Fruit fly (Drosophila melanogaster) whole organism, embryonic: ENCODE data around the gene Cenp-C.

Experiments used
- Aef1 ChIP-seq: fragments of 200-800 bp; sonication (Bioruptor generic); IDR thresholded peaks from 3 replicates; pipeline ENCODE4 v1.3.6; 2022; ENCODE audit warnings: missing biosample characterization, missing genetic modification characterization
- CG10366 ChIP-seq: fragments of 200-800 bp; sonication (Bioruptor generic); IDR thresholded peaks from 2 replicates; pipeline ENCODE4 v1.3.6; 2022; ENCODE audit warnings: missing biosample characterization, missing genetic modification characterization
- CG10462 ChIP-seq: fragments of 200-800 bp; sonication (Bioruptor generic); optimal IDR thresholded peaks from 2 replicates; lab custom pipeline; 2016; ENCODE audit warnings: missing biosample characterization, missing genetic modification characterization
- CG11247 ChIP-seq: fragments of 200-800 bp; sonication (Bioruptor generic); IDR thresholded peaks from 2 replicates; pipeline ENCODE4 v1.3.6; 2022; ENCODE audit warnings: missing biosample characterization, missing genetic modification characterization
- CG11504 ChIP-seq: fragments of 200-800 bp; sonication (Bioruptor generic); optimal IDR thresholded peaks from 3 replicates; lab custom pipeline; 2019; ENCODE audit warnings: missing biosample characterization, mild to moderate bottlenecking, missing genetic modification characterization, moderate library complexity
- CG12071 ChIP-seq: fragments of 200-800 bp; sonication (Bioruptor generic); optimal IDR thresholded peaks from 3 replicates; lab custom pipeline; 2018; ENCODE audit warnings: missing biosample characterization, mild to moderate bottlenecking, missing genetic modification characterization
- CG14441 ChIP-seq: fragments of 200-800 bp; sonication (Bioruptor generic); IDR thresholded peaks from 2 replicates; pipeline ENCODE4 v1.3.6; 2022; ENCODE audit warnings: missing biosample characterization, missing genetic modification characterization
- CG14667 ChIP-seq: fragments of 200-800 bp; sonication (Bioruptor generic); IDR thresholded peaks from 2 replicates; pipeline ENCODE4 v1.3.6; 2022; ENCODE audit warnings: missing biosample characterization, missing genetic modification characterization
- CG15011 ChIP-seq: fragments of 200-800 bp; sonication (Bioruptor generic); optimal IDR thresholded peaks from 3 replicates; lab custom pipeline; 2018; ENCODE audit warnings: missing biosample characterization, mild to moderate bottlenecking, missing genetic modification characterization
- CG17568 ChIP-seq: fragments of 200-800 bp; sonication (Bioruptor generic); optimal IDR thresholded peaks from 2 replicates; lab custom pipeline; 2018; ENCODE audit warnings: missing biosample characterization, mild to moderate bottlenecking, missing genetic modification characterization, moderate library complexity
- CG18011 ChIP-seq: fragments of 200-800 bp; sonication (Bioruptor generic); optimal IDR thresholded peaks from 2 replicates; lab custom pipeline; 2017; ENCODE audit warnings: missing biosample characterization, missing genetic modification characterization, mild to moderate bottlenecking, moderate library complexity, missing genotype
- CG18599 ChIP-seq: fragments of 200-800 bp; sonication (Bioruptor generic); optimal IDR thresholded peaks from 3 replicates; lab custom pipeline; 2017; ENCODE audit warnings: missing biosample characterization, missing genetic modification characterization, mild to moderate bottlenecking, moderate library complexity, missing genetic modification reagents
- CG2116 ChIP-seq: fragments of 200-800 bp; sonication (Bioruptor generic); optimal IDR thresholded peaks from 3 replicates; lab custom pipeline; 2018; ENCODE audit warnings: missing biosample characterization, mild to moderate bottlenecking, missing genetic modification characterization
- CG2202 ChIP-seq: fragments of 200-800 bp; sonication (Bioruptor generic); optimal IDR thresholded peaks from 2 replicates; lab custom pipeline; 2018; ENCODE audit warnings: missing biosample characterization, mild to moderate bottlenecking, missing genetic modification characterization
- CG2889 ChIP-seq: fragments of 200-800 bp; sonication (Bioruptor generic); IDR thresholded peaks from 3 replicates; pipeline ENCODE4 v1.3.6; 2022; ENCODE audit warnings: missing biosample characterization, missing genetic modification characterization
- CG3065 ChIP-seq: fragments of 200-800 bp; sonication (Bioruptor generic); optimal IDR thresholded peaks from 2 replicates; lab custom pipeline; 2016; ENCODE audit warnings: missing biosample characterization, missing genetic modification characterization
- CG31224 ChIP-seq: fragments of 200-800 bp; sonication (Bioruptor generic); IDR thresholded peaks from 2 replicates; pipeline ENCODE4 v1.3.6; 2022; ENCODE audit warnings: missing biosample characterization, missing genetic modification characterization
- CG3847 ChIP-seq: fragments of 200-800 bp; sonication (Bioruptor generic); IDR thresholded peaks from 2 replicates; pipeline ENCODE4 v1.3.6; 2022; ENCODE audit warnings: missing biosample characterization, missing genetic modification characterization
- CG4424 ChIP-seq: fragments of 200-800 bp; sonication (Bioruptor generic); optimal IDR thresholded peaks from 3 replicates; lab custom pipeline; 2016; ENCODE audit warnings: missing biosample characterization, missing genetic modification characterization
- CG5180 ChIP-seq: fragments of 200-800 bp; sonication (Bioruptor generic); optimal IDR thresholded peaks from 3 replicates; lab custom pipeline; 2017; ENCODE audit warnings: missing biosample characterization, missing genetic modification characterization, mild to moderate bottlenecking, moderate library complexity, missing genetic modification reagents
- CG6813 ChIP-seq: fragments of 200-800 bp; sonication (Bioruptor generic); optimal IDR thresholded peaks from 2 replicates; lab custom pipeline; 2017; ENCODE audit warnings: missing biosample characterization, missing genetic modification characterization, mild to moderate bottlenecking, moderate library complexity, missing genetic modification reagents
- CG7372 ChIP-seq: fragments of 200-800 bp; sonication (Bioruptor generic); IDR thresholded peaks from 2 replicates; pipeline ENCODE4 v1.3.6; 2022; ENCODE audit warnings: missing biosample characterization, missing genetic modification characterization
- CG7963 ChIP-seq: fragments of 200-800 bp; sonication (Bioruptor generic); IDR thresholded peaks from 3 replicates; pipeline ENCODE4 v1.3.6; 2022; ENCODE audit warnings: missing biosample characterization, missing genetic modification characterization; ENCODE audit not compliant: partially characterized antibody
- CG9437 ChIP-seq: fragments of 200-800 bp; sonication (Bioruptor generic); optimal IDR thresholded peaks from 2 replicates; lab custom pipeline; 2018; ENCODE audit warnings: missing biosample characterization, mild to moderate bottlenecking, missing genetic modification characterization
- CG9932 ChIP-seq: fragments of 200-800 bp; sonication (Bioruptor generic); IDR thresholded peaks from 2 replicates; pipeline ENCODE4 v1.3.6; 2022; ENCODE audit warnings: missing biosample characterization, missing genetic modification characterization
- CoRest ChIP-seq: fragments of 200-800 bp; sonication (Bioruptor generic); optimal IDR thresholded peaks from 3 replicates; lab custom pipeline; 2018; ENCODE audit warnings: missing biosample characterization, mild to moderate bottlenecking, missing genetic modification characterization, moderate library complexity
- Eip74EF ChIP-seq, 2 experiments: fragments of 200-800 bp in 1 of 2; fragments of >200 bp in 1 of 2; sonication (Bioruptor generic) in 1 of 2; optimal IDR thresholded peaks; 2 replicates each; lab custom pipeline; 2017 to 2019; ENCODE audit warnings: missing biosample characterization in 2 of 2, missing genetic modification characterization in 2 of 2, mild to moderate bottlenecking in 1 of 2, moderate library complexity in 1 of 2
- Gug ChIP-seq: fragments of 200-800 bp; sonication (Bioruptor generic); IDR thresholded peaks from 4 replicates; pipeline ENCODE4 v1.3.6; 2022; ENCODE audit warnings: missing biosample characterization, missing genetic modification characterization
- Poxn ChIP-seq: fragments of 200-800 bp; sonication (Bioruptor generic); IDR thresholded peaks from 2 replicates; pipeline ENCODE4 v1.3.6; 2022; ENCODE audit warnings: missing biosample characterization, missing genetic modification characterization
- Trl ChIP-seq, 3 experiments: fragments of >200 bp in 2 of 3; fragments of 200-800 bp in 1 of 3; sonication (Bioruptor generic) in 1 of 3; optimal IDR thresholded peaks; 2 replicates in 1 of 3; 3 replicates in 2 of 3; lab custom pipeline; 2016 to 2017; ENCODE audit warnings: missing biosample characterization in 1 of 3, missing genetic modification characterization in 1 of 3
- ase ChIP-seq: fragments of 200-800 bp; sonication (Bioruptor generic); IDR thresholded peaks from 3 replicates; pipeline ENCODE4 v1.3.6; 2022; ENCODE audit warnings: missing biosample characterization, missing genetic modification characterization
- gfzf ChIP-seq: fragments of 200-800 bp; sonication (Bioruptor generic); optimal IDR thresholded peaks from 2 replicates; lab custom pipeline; 2016; ENCODE audit warnings: missing biosample characterization, mild to moderate bottlenecking, missing genetic modification characterization, moderate library complexity
- hkb ChIP-seq, 2 experiments: fragments of 200-800 bp in 1 of 2; fragments of >200 bp in 1 of 2; sonication (Bioruptor generic) in 1 of 2; IDR thresholded peaks in 1 of 2; optimal IDR thresholded peaks in 1 of 2; 2 replicates each; pipeline versions ENCODE4 v1.3.6 to Lab custom; 2017 to 2022; ENCODE audit warnings: missing biosample characterization in 1 of 2, missing genetic modification characterization in 1 of 2
- insv ChIP-seq, 2 experiments: fragments of 200-800 bp; sonication (Bioruptor generic); optimal IDR thresholded peaks; 3 replicates each; lab custom pipeline; 2016 to 2018; ENCODE audit warnings: missing biosample characterization in 2 of 2, missing genetic modification characterization in 2 of 2
- knrl ChIP-seq: fragments of 200-800 bp; sonication (Bioruptor generic); IDR thresholded peaks from 3 replicates; pipeline ENCODE4 v1.3.6; 2022; ENCODE audit warnings: missing biosample characterization, missing genetic modification characterization; ENCODE audit not compliant: partially characterized antibody
- mirr ChIP-seq: fragments of 200-800 bp; sonication (Bioruptor generic); optimal IDR thresholded peaks from 3 replicates; lab custom pipeline; 2018; ENCODE audit warnings: missing biosample characterization, mild to moderate bottlenecking, missing genetic modification characterization
- otp ChIP-seq: fragments of 200-800 bp; sonication (Bioruptor generic); IDR thresholded peaks from 3 replicates; pipeline ENCODE4, ENCODE4 v1.3.6; 2022; ENCODE audit warnings: missing biosample characterization, missing genetic modification characterization
- pan ChIP-seq, 4 experiments: fragments of >200 bp in 3 of 4; fragments of 200-800 bp in 1 of 4; sonication (Bioruptor generic) in 1 of 4; optimal IDR thresholded peaks in 3 of 4; IDR thresholded peaks in 1 of 4; 2 replicates each; pipeline versions ENCODE4 v1.3.6 to Lab custom; 2017 to 2022; ENCODE audit warnings: missing biosample characterization in 2 of 4, missing genetic modification characterization in 2 of 4, mixed read lengths in 1 of 4
- peb ChIP-seq: fragments of 200-800 bp; sonication (Bioruptor generic); IDR thresholded peaks from 2 replicates; pipeline ENCODE4 v1.3.6; 2022; ENCODE audit warnings: missing biosample characterization, missing genetic modification characterization
- pros ChIP-seq: fragments of 200-800 bp; sonication (Bioruptor generic); optimal IDR thresholded peaks from 3 replicates; lab custom pipeline; 2019; ENCODE audit warnings: missing biosample characterization, mild to moderate bottlenecking, missing genetic modification characterization, moderate library complexity
- ranshi ChIP-seq: fragments of 200-800 bp; sonication (Bioruptor generic); IDR thresholded peaks from 2 replicates; pipeline ENCODE4 v1.3.6; 2022; ENCODE audit warnings: missing biosample characterization, missing genetic modification characterization
- sc ChIP-seq, 3 experiments: fragments of >200 bp in 2 of 3; fragments of 200-800 bp in 1 of 3; sonication (Bioruptor generic) in 1 of 3; optimal IDR thresholded peaks; 2 replicates in 2 of 3; 3 replicates in 1 of 3; lab custom pipeline; 2017; ENCODE audit warnings: mild to moderate bottlenecking in 1 of 3, missing biosample characterization in 1 of 3, missing genetic modification characterization in 1 of 3, missing genetic modification reagents in 1 of 3
- sr ChIP-seq: fragments of 200-800 bp; sonication (Bioruptor generic); IDR thresholded peaks from 3 replicates; pipeline ENCODE4 v1.3.6; 2022; ENCODE audit warnings: missing biosample characterization, missing genetic modification characterization
- sug ChIP-seq: fragments of 200-800 bp; optimal IDR thresholded peaks from 2 replicates; lab custom pipeline; 2019; ENCODE audit warnings: missing biosample characterization, mild to moderate bottlenecking, missing genetic modification characterization, moderate library complexity
- tio ChIP-seq: fragments of 200-800 bp; sonication (Bioruptor generic); optimal IDR thresholded peaks from 2 replicates; lab custom pipeline; 2017; ENCODE audit warnings: missing biosample characterization, missing genetic modification characterization, inconsistent platforms
- ttk ChIP-seq: fragments of 200-800 bp; sonication (Bioruptor generic); IDR thresholded peaks from 2 replicates; pipeline ENCODE4 v2.1.2; 2022; ENCODE audit warnings: missing biosample characterization, missing genetic modification characterization
- zf30C ChIP-seq: fragments of 200-800 bp; sonication (Bioruptor generic); optimal IDR thresholded peaks from 3 replicates; lab custom pipeline; 2018; ENCODE audit warnings: missing biosample characterization, mild to moderate bottlenecking, missing genetic modification characterization

The Cenp-C gene

DNA sequence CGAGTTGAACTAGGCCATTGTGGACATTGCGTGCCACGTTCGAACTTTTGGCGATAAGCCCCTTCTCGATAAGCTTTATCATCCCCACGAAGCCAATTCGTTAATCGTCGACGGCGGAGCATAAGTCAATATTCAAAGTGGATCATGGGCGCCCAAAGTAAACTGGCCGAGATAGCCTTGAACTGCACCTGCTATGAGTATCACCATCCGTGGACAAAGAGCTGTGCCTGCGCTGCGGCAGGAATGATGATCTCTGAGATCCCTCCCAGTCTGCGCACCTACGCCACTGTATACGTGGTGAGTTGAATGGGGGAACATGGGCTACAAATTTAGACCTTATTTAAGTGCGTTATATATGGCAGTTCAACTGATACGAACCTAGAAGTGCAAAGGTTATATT, 39.6 kb upstream of the Cenp-C start (continued):
- TF ChIP-seq mirr (GFP tag; lab: Kevin White, UChicago) (no peak), CG9437 (GFP tag; lab: Kevin White, UChicago) (no peak), gfzf (GFP tag; lab: Kevin White, UChicago) (no peak), knrl (GFP tag; lab: Robert Waterston, UW) (no peak), Aef1 (peak; percentile 18; the same call in 1 of the 3 replicates), CG6813 (GFP tag; lab: Kevin White, UChicago) (no peak), Poxn (no peak), CG7963 (GFP tag; lab: Robert Waterston, UW) (no peak), sug (tag; lab: Kevin White, UChicago) (peak; percentile 13), tio (GFP tag; lab: Kevin White, UChicago) (no peak), Gug (GFP tag; lab: Robert Waterston, UW) (peak; percentile 55; the same call in 2 of the 4 replicates), CG11247 (0 out of 2 replicates have a peak, but pooled peaks have one; percentile 15), peb (GFP tag; lab: Robert Waterston, UW) (no peak), CG4424 (no peak), CG3847 (GFP tag; lab: Robert Waterston, UW) (peak; percentile 20; the same call in 1 of the 2 replicates), CG9932 (GFP tag; lab: Robert Waterston, UW) (peak; percentile 47; the same call in 1 of the 2 replicates), hkb (optimal IDR thresholded peaks at IDR 0.05; lab: Kevin White, UChicago) (no peak), hkb (GFP tag; IDR thresholded peaks at IDR 0.05; lab: Robert Waterston, UW) (peak; percentile 50), pros (no peak), CG31224 (GFP tag; lab: Robert Waterston, UW) (0 out of 2 replicates have a peak, but pooled peaks have one; percentile 18), CG18011 (no peak), pan (optimal IDR thresholded peaks at IDR 0.05; lab: Kevin White, UChicago) (no peak), pan (GFP tag; optimal IDR thresholded peaks at IDR 0.05 in 1 of 2, IDR thresholded peaks at IDR 0.05 in 1 of 2) (peak in 1 of 2 experiments; percentile 62), CG12071 (GFP tag; lab: Kevin White, UChicago) (no peak), zf30C (no peak), CG18599 (GFP tag; lab: Kevin White, UChicago) (peak; percentile 66), CG2202 (tag; lab: Kevin White, UChicago) (no peak), CG14667 (GFP tag; lab: Robert Waterston, UW) (0 out of 2 replicates have a peak, but pooled peaks have one; percentile 21), Eip74EF (GFP tag; optimal IDR thresholded peaks at IDR 0.05; lab: Kevin White, UChicago) (no peak), insv (GFP tag; optimal IDR thresholded peaks at IDR 0.05; lab: Kevin White, UChicago) (no peak), CG2889 (no peak), CoRest (peak; percentile 11), ranshi (GFP tag; lab: Robert Waterston, UW) (0 out of 2 replicates have a peak, but pooled peaks have one; percentile 8), CG2116 (GFP tag; lab: Kevin White, UChicago) (no peak), otp (GFP tag; lab: Robert Waterston, UW) (no peak), CG7372 (GFP tag; lab: Robert Waterston, UW) (0 out of 2 replicates have a peak, but pooled peaks have one; percentile 22), ttk (peak; percentile 23; the same call in 1 of the 2 replicates), CG3065 (no peak), CG10462 (no peak), CG14441 (GFP tag; lab: Robert Waterston, UW) (peak; percentile 54), CG17568 (no peak), sr (GFP tag; lab: Robert Waterston, UW) (0 out of 3 replicates have a peak, but pooled peaks have one; percentile 11), CG5180 (GFP tag; lab: Kevin White, UChicago) (no peak), CG15011 (no peak), ase (GFP tag; lab: Robert Waterston, UW) (no peak), sc (optimal IDR thresholded peaks at IDR 0.05; lab: Kevin White, UChicago) (no peak), sc (GFP tag; optimal IDR thresholded peaks at IDR 0.05; lab: Kevin White, UChicago) (no peak), CG10366 (GFP tag; lab: Robert Waterston, UW) (peak; percentile 47), Trl (optimal IDR thresholded peaks at IDR 0.05; lab: Kevin White, UChicago) (no peak), Trl (GFP tag; optimal IDR thresholded peaks at IDR 0.05; lab: Kevin White, UChicago) (no peak), CG11504 (peak; percentile 39)
